Worm (Caenorhabditis elegans): ENCODE results near the gene F46B3.8.

DNA sequence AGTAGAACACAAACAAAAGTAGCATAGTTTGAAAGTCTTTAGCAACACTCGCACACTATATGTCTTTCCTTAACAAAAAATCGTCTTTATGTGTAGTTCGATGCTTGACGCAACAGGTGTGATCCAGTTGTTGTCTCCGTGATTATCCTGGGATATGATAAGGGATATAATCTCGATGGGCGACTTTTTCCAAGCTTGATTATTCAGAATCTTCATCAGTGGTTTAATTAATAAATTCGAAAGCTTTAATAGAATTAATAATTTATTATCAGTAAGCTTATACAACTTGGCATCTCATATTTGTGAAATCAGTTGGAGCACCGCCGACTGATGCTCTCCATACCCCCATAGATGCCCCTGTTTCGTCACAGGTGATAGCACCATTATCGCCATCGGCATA lies 4.3 kb downstream of the F46B3.8 start, which contains the start of gene F46B3.7:
- TF ChIP-seq hlh-15 (tag; optimal IDR thresholded peaks at IDR 0.05) (no peak), unc-55 (GFP tag; optimal IDR thresholded peaks at IDR 0.05) (no peak), ama-1 (optimal IDR thresholded peaks at IDR 0.05) (no peak), ceh-2 (tag; optimal IDR thresholded peaks at IDR 0.05) (no peak), ceh-24 (tag; optimal IDR thresholded peaks at IDR 0.05) (no peak), ceh-18 (tag; optimal IDR thresholded peaks at IDR 0.05) (no peak), pha-4 (tag; optimal IDR thresholded peaks at IDR 0.05) (no peak), tbx-2 (tag; optimal IDR thresholded peaks at IDR 0.05) (no peak), ceh-48 (tag; optimal IDR thresholded peaks at IDR 0.05) (no peak), fkh-10 (GFP tag; optimal IDR thresholded peaks at IDR 0.05) (no peak)
